Worm (Caenorhabditis elegans) whole organism, dauer: Measurements from ENCODE around the gene nhr-159.

Source experiments
- unc-62 ChIP-seq: sonication (generic microtip); optimal IDR thresholded peaks from 2 replicates; lab custom pipeline; 2017; ENCODE audit warnings: missing biosample characterization, missing genetic modification reagents, missing genetic modification characterization

Gene nhr-159

DNA sequence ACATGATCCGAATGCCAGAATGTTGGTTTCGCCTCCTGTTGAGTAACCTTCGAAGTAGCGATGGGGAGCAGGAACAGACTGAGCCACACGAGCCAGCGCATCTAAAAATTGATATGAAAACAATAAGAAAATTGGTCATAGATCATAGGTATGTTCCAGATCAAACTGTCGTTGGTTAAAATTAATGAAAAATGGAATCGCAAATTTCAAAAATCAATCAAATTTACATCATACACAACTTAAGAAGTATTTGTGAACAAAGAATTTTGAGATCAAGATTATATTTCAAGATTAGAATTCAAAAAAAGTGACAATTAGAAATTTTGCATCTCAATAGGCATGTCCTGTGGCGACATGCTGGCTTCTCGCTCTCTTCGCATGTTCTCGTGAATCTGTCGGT lies 12.6 kb upstream of the nhr-159 start, which contains the start of gene C17E7.9:
Gene C17E7.9, minus strand, starts transcription at position 101 of the 400 bp plus-strand sequence.
- TF ChIP-seq unc-62 (GFP tag; lab: Kevin White, UChicago) = no peak

DNA sequence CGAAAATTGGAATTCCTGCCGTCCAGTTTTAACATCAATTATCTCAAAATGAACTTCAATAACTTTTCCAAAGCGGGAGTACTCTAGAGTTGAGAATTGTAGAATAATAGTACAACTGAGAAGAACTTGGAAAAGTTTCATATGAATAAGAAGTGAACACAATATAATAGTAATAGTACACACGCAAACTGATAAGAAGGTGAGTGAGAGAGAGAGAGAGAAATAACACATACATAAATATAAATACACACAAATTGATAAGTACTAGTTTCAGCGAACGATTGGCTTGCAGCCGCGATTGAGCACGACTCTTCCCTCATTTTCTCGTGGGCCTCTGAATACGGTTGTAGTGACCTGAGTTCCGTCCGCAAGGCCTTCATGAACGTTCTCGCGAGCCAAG lies 11.0 kb upstream of the nhr-159 start, which contains the start of gene C17E7.13:
Gene C17E7.13, minus strand, starts transcription at position 176 of the 400 bp plus-strand sequence.
- TF ChIP-seq unc-62 (GFP tag; lab: Kevin White, UChicago) = no peak

DNA sequence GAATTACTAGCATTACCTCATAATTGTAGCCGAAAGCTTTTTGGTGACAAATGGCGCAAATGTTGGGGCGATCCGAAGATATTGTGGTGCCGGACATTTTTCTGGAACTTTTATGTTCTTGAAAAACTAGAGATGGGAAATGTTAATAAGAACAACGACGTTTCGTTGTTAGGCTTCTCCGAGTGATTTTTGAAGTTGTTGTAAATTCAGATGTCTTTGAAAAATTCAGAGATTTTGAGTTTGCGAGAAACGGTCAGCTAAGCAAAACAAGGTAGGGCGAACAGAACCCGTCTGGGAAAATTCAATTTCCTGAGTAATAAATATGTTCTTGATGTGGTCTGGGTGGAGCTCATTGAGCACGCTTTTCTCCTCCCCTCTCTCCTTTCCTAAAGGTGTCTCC lies 8.0 kb upstream of the nhr-159 start, which contains the start of gene nhr-124:
Gene nhr-124, minus strand, starts transcription at position 101 of the 400 bp plus-strand sequence.
- no peak for TF ChIP-seq unc-62 (GFP tag; lab: Kevin White, UChicago)

DNA sequence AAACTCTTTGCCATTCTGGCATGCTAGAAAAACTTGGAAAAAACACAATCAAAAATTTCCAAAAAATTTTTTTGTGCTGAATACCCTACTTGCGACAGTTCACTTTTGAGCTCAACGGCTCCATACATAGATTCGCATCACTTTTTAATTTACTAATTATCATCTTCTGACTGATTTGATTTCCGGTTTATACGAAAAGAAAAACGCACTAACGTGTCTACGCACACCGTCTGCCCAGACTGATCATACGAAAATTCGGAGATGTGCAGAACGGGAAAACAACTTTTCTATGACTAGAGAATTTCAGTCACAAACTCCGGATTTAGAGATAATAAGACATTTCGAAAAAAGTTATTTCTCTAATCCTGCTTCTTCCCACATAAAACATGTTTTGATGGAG lies 6.4 kb upstream of the nhr-159 start:
- no peak for TF ChIP-seq unc-62 (GFP tag; lab: Kevin White, UChicago)

DNA sequence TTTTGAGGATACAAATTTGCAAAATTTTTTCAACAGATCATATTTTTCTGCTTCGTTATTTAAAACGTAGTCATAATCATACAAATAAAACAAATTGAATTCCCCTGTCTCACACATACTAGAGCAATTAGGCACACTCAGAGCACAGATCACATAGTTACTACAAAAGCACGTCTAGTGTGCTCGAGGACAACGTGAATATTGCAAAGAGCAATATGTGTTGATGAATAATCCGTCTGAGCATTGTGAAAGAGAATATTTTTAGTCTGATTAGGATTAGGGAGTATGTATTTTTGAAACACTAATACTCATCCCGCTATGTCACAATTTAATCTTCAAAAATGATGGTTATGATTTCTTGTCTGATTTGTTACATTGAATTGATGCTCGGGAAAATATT lies 881 bp downstream of the nhr-159 start:
- TF ChIP-seq unc-62 (GFP tag; lab: Kevin White, UChicago) = no peak

DNA sequence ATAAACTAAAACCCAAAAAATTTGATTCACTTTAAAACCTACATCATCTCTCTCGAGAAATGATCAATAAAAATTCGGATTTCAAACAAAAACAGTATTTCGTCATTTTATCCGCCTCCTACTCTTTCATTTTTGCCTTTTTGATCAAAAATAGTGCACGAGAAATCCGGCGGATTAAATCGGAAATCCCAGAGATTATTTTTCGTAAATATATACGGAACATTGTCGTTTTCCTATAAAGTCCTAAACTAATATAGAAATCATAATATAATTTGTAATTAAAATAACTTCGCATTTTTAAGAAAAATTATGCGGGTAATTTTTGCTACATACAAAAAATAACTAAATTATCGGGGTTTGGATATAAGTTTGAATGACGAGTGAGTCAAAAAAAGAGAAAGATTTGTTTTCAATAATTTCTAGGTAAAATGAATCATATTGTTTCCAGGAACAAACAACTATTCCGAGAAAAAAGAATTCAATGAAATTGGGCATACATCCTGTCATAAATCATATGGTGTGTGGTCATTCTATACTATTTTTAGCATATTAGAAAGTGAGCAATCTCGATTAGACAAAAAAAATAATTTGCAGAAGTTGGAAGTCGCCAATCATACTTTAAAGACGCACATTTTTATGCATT lies 3.9 kb downstream of the nhr-159 start, which contains the start of gene nhr-158:
Gene nhr-158, minus strand, starts transcription at position 51 of the 643 bp plus-strand sequence.
- TF ChIP-seq unc-62 (GFP tag; lab: Kevin White, UChicago) = no peak

- TF ChIP-seq unc-62 (GFP tag; lab: Kevin White, UChicago) = no peak
Observed at ce11 chrV:3870359-3870758, 7.8 kb downstream of the nhr-159 start.

DNA sequence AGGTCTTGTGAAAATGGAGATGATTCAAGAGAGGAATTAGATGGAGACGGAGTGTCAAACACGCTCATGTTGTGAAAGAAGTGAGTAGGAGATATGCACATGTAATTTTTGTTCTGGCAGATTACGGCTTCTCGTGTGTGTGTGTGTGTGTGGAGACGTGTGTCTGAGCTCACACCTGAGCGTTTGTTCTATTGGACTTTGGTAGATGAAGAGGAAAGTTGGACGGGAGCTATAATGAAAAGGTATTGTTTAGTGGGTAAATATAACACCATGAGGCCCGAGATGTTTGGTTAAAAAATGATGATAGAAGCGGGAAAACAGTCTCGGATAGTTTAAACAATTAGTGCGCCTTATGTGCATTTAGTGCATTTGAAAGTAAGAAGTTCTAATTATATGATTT lies 9.2 kb downstream of the nhr-159 start, which contains the start of gene nhr-157:
Gene nhr-157, minus strand, starts transcription at position 101 of the 400 bp plus-strand sequence.
- no peak for TF ChIP-seq unc-62 (GFP tag; lab: Kevin White, UChicago)

- no peak for TF ChIP-seq unc-62 (GFP tag; lab: Kevin White, UChicago)
Observed at ce11 chrV:3865273-3865672, 12.8 kb downstream of the nhr-159 start.

DNA sequence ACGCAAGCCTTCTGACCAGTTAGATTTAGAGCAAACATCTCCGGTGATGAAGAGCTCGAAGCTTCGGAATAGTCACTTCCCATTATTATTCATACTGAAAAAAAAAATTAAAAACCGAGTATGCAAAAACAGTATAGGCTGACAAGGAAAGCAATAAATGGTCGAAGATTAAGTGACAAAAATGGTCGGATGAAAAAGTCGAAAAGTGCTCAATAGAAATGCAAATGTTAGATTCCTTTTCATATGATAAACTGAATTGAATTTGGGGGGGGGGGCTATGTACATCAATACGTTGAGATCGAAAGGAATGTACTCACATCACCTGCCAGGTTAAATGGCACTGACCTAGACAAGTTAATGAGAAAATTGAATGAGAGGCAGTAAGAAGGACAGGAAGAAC lies 15.3 kb downstream of the nhr-159 start, which contains the start of gene nhr-187:
Gene nhr-187, minus strand, starts transcription at position 101 of the 400 bp plus-strand sequence.
- no peak for TF ChIP-seq unc-62 (GFP tag; lab: Kevin White, UChicago)

DNA sequence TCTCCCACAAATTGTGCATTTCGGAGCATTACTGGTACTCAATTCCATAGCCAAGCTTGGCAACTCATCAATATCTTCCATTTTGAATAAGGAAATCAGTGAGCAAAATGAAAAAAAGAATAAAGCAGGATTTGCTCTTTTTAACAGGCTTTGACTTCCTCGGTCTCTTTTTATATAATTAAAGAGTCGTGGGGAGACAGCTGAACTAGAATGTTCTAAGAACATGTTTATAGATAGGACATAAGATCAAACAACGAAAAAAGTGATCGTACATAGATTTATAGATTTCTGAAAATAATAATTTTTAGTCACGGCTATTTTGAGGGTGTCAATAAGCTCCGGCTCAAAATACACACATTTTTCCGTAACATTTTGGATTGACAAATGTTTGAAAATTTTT lies 18.0 kb downstream of the nhr-159 start, which contains the start of gene nhr-189:
Gene nhr-189, minus strand, starts transcription at position 121 of the 400 bp plus-strand sequence.
- TF ChIP-seq unc-62 (GFP tag; lab: Kevin White, UChicago) = no peak

ce11 chrV:3857778-3858177 lies 20.3 kb downstream of the nhr-159 start, which contains the start of gene nhr-188:
Gene nhr-188 (minus strand): TSS chrV:3857861.
- TF ChIP-seq unc-62 (GFP tag; lab: Kevin White, UChicago) = no peak

DNA sequence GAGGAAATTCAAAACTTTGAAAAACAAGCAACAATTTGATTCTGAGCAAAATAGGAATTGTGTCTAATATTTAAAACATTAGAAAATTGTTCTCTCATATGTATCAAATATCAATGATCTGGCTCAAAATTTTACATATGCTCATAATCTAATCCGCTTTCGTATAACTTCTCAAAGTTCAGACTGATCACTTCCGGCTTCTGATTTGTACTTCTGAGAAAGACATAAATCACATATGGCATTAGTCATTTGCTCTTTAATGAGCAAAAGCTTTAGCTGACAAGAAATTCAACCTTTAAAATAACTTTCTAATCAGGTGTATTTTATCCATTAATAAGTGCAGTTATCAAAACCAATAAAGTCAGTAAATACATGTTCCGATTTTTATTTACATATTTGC lies 22.2 kb downstream of the nhr-159 start:
- TF ChIP-seq unc-62 (GFP tag; lab: Kevin White, UChicago) = no peak

- TF ChIP-seq unc-62 (GFP tag; lab: Kevin White, UChicago) = no peak
Observed at ce11 chrV:3854847-3855246, 23.3 kb downstream of the nhr-159 start, which contains the start of gene nhr-186. Gene nhr-186 (minus strand): TSS chrV:3854947.

- TF ChIP-seq unc-62 (GFP tag; lab: Kevin White, UChicago) = no peak
Observed at ce11 chrV:3851760-3852159, 26.4 kb downstream of the nhr-159 start.

ce11 chrV:3847268-3847667 lies 30.9 kb downstream of the nhr-159 start, which contains the start of gene nhr-185:
Gene nhr-185 (minus strand): TSS chrV:3847368.
- TF ChIP-seq unc-62 (GFP tag; lab: Kevin White, UChicago) = no peak

- no peak for TF ChIP-seq unc-62 (GFP tag; lab: Kevin White, UChicago)
Observed at ce11 chrV:3843926-3844325, 34.2 kb downstream of the nhr-159 start, which contains the start of gene ugt-32. Gene ugt-32 (minus strand): TSS chrV:3844007.
